Worm (Caenorhabditis elegans): ENCODE measurements around the gene C18A11.4.

The C18A11.4 gene

ce11 chrX:8022728-8023127 is 22.6 kb upstream of the C18A11.4 start (continued):
- TF ChIP-seq F57C9.4 (tag; optimal IDR thresholded peaks at IDR 0.05) (no peak), lir-1 (GFP tag; conservative IDR thresholded peaks at IDR 0.05) (no peak), lag-1 (GFP tag; IDR thresholded peaks at IDR 0.05) (no peak), B0261.1 (tag; optimal IDR thresholded peaks at IDR 0.05) (no peak), nhr-90 (tag; optimal IDR thresholded peaks at IDR 0.05) (peak; percentile 42), lin-40 (tag; optimal IDR thresholded peaks at IDR 0.05) (no peak), dpff-1 (tag; optimal IDR thresholded peaks at IDR 0.05) (no peak), ZK185.1 (tag; optimal IDR thresholded peaks at IDR 0.05; ENCODE audit: poor library complexity, severe bottlenecking) (no peak), snpc-4 (GFP tag; optimal IDR thresholded peaks at IDR 0.05) (no peak), snpc-4 (tag; optimal IDR thresholded peaks at IDR 0.05) (no peak), Y79H2A.3 (GFP tag; conservative IDR thresholded peaks at IDR 0.05) (no peak), D2030.7 (GFP tag; IDR thresholded peaks at IDR 0.05) (no peak), lsl-1 (GFP tag; optimal IDR thresholded peaks at IDR 0.05) (no peak), akir-1 (GFP tag; optimal IDR thresholded peaks at IDR 0.05) (no peak), athp-1 (tag; optimal IDR thresholded peaks at IDR 0.05) (no peak), F23B12.7 (tag; optimal IDR thresholded peaks at IDR 0.05; ENCODE audit: insufficient read depth) (no peak), hsf-1 (GFP tag; IDR thresholded peaks at IDR 0.05) (no peak), F33H1.4 (GFP tag; IDR thresholded peaks at IDR 0.05) (no peak), tlf-1 (GFP tag; optimal IDR thresholded peaks at IDR 0.05) (peak; percentile 37), Y53G8AR.9 (GFP tag; conservative IDR thresholded peaks at IDR 0.05) (no peak), hmg-20 (GFP tag; IDR thresholded peaks at IDR 0.05) (no peak), pbrm-1 (GFP tag; IDR thresholded peaks at IDR 0.05) (0 out of 2 replicates have a peak, but pooled peaks have one; percentile 10), nhr-80 (tag; optimal IDR thresholded peaks at IDR 0.05) (peak; percentile 73), zim-3 (tag; optimal IDR thresholded peaks at IDR 0.05) (no peak), lin-26 (GFP tag; IDR thresholded peaks at IDR 0.05) (no peak), ceh-40 (GFP tag; IDR thresholded peaks at IDR 0.05) (no peak), ceh-58 (GFP tag; IDR thresholded peaks at IDR 0.05) (no peak), nfya-2 (GFP tag; IDR thresholded peaks at IDR 0.05) (no peak), mel-28 (tag; optimal IDR thresholded peaks at IDR 0.05; ENCODE audit: borderline replicate concordance) (no peak), zfh-2 (GFP tag; conservative IDR thresholded peaks at IDR 0.05) (no peak), sptf-2 (GFP tag; optimal IDR thresholded peaks at IDR 0.05) (no peak), B0035.1 (tag; optimal IDR thresholded peaks at IDR 0.05) (no peak), rpc-1 (optimal IDR thresholded peaks at IDR 0.05) (no peak), rpc-1 (tag; optimal IDR thresholded peaks at IDR 0.05) (no peak), ztf-6 (GFP tag; IDR thresholded peaks at IDR 0.05) (no peak), rcor-1 (GFP tag; IDR thresholded peaks at IDR 0.05) (no peak), hlh-26 (GFP tag; conservative IDR thresholded peaks at IDR 0.05) (no peak), chd-7 (tag; optimal IDR thresholded peaks at IDR 0.05) (no peak), F55B11.4 (tag; optimal IDR thresholded peaks at IDR 0.05; ENCODE audit: borderline replicate concordance, insufficient read depth) (no peak), egl-18 (GFP tag; IDR thresholded peaks at IDR 0.05) (no peak), madf-6 (GFP tag; IDR thresholded peaks at IDR 0.05) (no peak), somi-1 (GFP tag; optimal IDR thresholded peaks at IDR 0.05) (no peak), attf-3 (GFP tag; conservative IDR thresholded peaks at IDR 0.05) (no peak), C06A6.2 (GFP tag; conservative IDR thresholded peaks at IDR 0.05) (no peak), gei-17 (GFP tag; optimal IDR thresholded peaks at IDR 0.05) (no peak), ccch-3 (GFP tag; optimal IDR thresholded peaks at IDR 0.05) (no peak), dpl-1 (GFP tag; optimal IDR thresholded peaks at IDR 0.05) (no peak), F37B4.10 (GFP tag; IDR thresholded peaks at IDR 0.05) (no peak), T26A5.8 (tag; optimal IDR thresholded peaks at IDR 0.05) (no peak), F10E7.11 (tag; optimal IDR thresholded peaks at IDR 0.05) (no peak), T07F8.4 (tag; optimal IDR thresholded peaks at IDR 0.05) (no peak)
